Fruit fly (Drosophila melanogaster) whole organism, embryonic: Measurements from ENCODE around the gene CG31957.

ENCODE experiments used
- ATbp ChIP-seq: fragments of 200-800 bp; sonication (Bioruptor generic); optimal IDR thresholded peaks from 2 replicates; lab custom pipeline; 2017; ENCODE audit warnings: missing biosample characterization, mild to moderate bottlenecking, missing genetic modification characterization, missing genetic modification reagents
- Awh ChIP-seq: fragments of 200-800 bp; sonication (Bioruptor generic); IDR thresholded peaks from 2 replicates; pipeline ENCODE4, ENCODE4 v1.3.6; 2022; ENCODE audit warnings: missing biosample characterization, missing genetic modification characterization
- Bgb ChIP-seq: fragments of 200-800 bp; sonication (Bioruptor generic); IDR thresholded peaks from 2 replicates; pipeline ENCODE4 v1.3.6; 2022; ENCODE audit warnings: missing biosample characterization, missing genetic modification characterization; ENCODE audit not compliant: partially characterized antibody
- Bteb2 ChIP-seq: fragments of 200-800 bp; sonication (Bioruptor generic); optimal IDR thresholded peaks from 2 replicates; lab custom pipeline; 2016; ENCODE audit warnings: missing biosample characterization, missing genetic modification characterization
- CG10462 ChIP-seq: fragments of 200-800 bp; sonication (Bioruptor generic); optimal IDR thresholded peaks from 2 replicates; lab custom pipeline; 2016; ENCODE audit warnings: missing biosample characterization, missing genetic modification characterization
- CG12769 ChIP-seq: fragments of 200-800 bp; sonication (Bioruptor generic); optimal IDR thresholded peaks from 2 replicates; lab custom pipeline; 2019; ENCODE audit warnings: missing biosample characterization, mild to moderate bottlenecking, missing genetic modification characterization, moderate library complexity
- CG13624 ChIP-seq: fragments of 200-800 bp; sonication (Bioruptor generic); optimal IDR thresholded peaks from 2 replicates; lab custom pipeline; 2016; ENCODE audit warnings: missing biosample characterization, missing genetic modification characterization
- CG14441 ChIP-seq: fragments of 200-800 bp; sonication (Bioruptor generic); IDR thresholded peaks from 2 replicates; pipeline ENCODE4 v1.3.6; 2022; ENCODE audit warnings: missing biosample characterization, missing genetic modification characterization
- CG15269 ChIP-seq: fragments of 200-800 bp; sonication (Bioruptor generic); optimal IDR thresholded peaks from 2 replicates; lab custom pipeline; 2018; ENCODE audit warnings: missing biosample characterization, mild to moderate bottlenecking, missing genetic modification characterization, moderate library complexity
- CG1529 ChIP-seq: fragments of 200-800 bp; sonication (Bioruptor generic); optimal IDR thresholded peaks from 3 replicates; lab custom pipeline; 2018; ENCODE audit warnings: missing biosample characterization, missing genetic modification characterization
- CG15479 ChIP-seq: fragments of 200-800 bp; sonication (Bioruptor generic); optimal IDR thresholded peaks from 3 replicates; lab custom pipeline; 2019; ENCODE audit warnings: missing biosample characterization, mild to moderate bottlenecking, missing genetic modification characterization, moderate library complexity
- CG15601 ChIP-seq: fragments of 200-800 bp; sonication (Bioruptor generic); optimal IDR thresholded peaks from 3 replicates; lab custom pipeline; 2019; ENCODE audit warnings: missing biosample characterization, mild to moderate bottlenecking, missing genetic modification characterization, moderate library complexity
- CG15696 ChIP-seq: fragments of 200-800 bp; sonication (Bioruptor generic); optimal IDR thresholded peaks from 2 replicates; lab custom pipeline; 2019; ENCODE audit warnings: missing biosample characterization, mild to moderate bottlenecking, missing genetic modification characterization, moderate library complexity
- CG16863 ChIP-seq: fragments of 200-800 bp; sonication (Bioruptor generic); optimal IDR thresholded peaks from 3 replicates; lab custom pipeline; 2016; ENCODE audit warnings: missing biosample characterization, missing genetic modification characterization
- CG17359 ChIP-seq: fragments of 200-800 bp; sonication (Bioruptor generic); optimal IDR thresholded peaks from 3 replicates; lab custom pipeline; 2018; ENCODE audit warnings: missing biosample characterization, mild to moderate bottlenecking, missing genetic modification characterization, moderate library complexity
- CG1792 ChIP-seq: fragments of 200-800 bp; sonication (Bioruptor generic); optimal IDR thresholded peaks from 2 replicates; lab custom pipeline; 2016; ENCODE audit warnings: missing biosample characterization, missing genetic modification characterization
- CG2712 ChIP-seq: fragments of 200-800 bp; optimal IDR thresholded peaks from 3 replicates; lab custom pipeline; 2019; ENCODE audit warnings: missing biosample characterization, mild to moderate bottlenecking, missing genetic modification characterization, moderate library complexity
- CG30020 ChIP-seq: fragments of 200-800 bp; optimal IDR thresholded peaks from 2 replicates; lab custom pipeline; 2019; ENCODE audit warnings: missing biosample characterization, mild to moderate bottlenecking, missing genetic modification characterization, moderate library complexity
- CG31388 ChIP-seq: fragments of 200-800 bp; sonication (Bioruptor generic); optimal IDR thresholded peaks from 2 replicates; lab custom pipeline; 2016; ENCODE audit warnings: missing biosample characterization, missing genetic modification characterization
- CG31441 ChIP-seq: fragments of 200-800 bp; sonication (Bioruptor generic); IDR thresholded peaks from 2 replicates; pipeline ENCODE4 v1.3.6; 2022; ENCODE audit warnings: missing biosample characterization, missing genetic modification characterization
- CG7987 ChIP-seq: fragments of 200-800 bp; sonication (Bioruptor generic); optimal IDR thresholded peaks from 2 replicates; lab custom pipeline; 2018; ENCODE audit warnings: missing biosample characterization, mild to moderate bottlenecking, missing genetic modification characterization, moderate library complexity
- CG8924 ChIP-seq: fragments of 200-800 bp; optimal IDR thresholded peaks from 3 replicates; lab custom pipeline; 2019; ENCODE audit warnings: missing biosample characterization, mild to moderate bottlenecking, missing genetic modification characterization, moderate library complexity
- D19A ChIP-seq: fragments of 200-800 bp; optimal IDR thresholded peaks from 3 replicates; lab custom pipeline; 2019; ENCODE audit warnings: missing biosample characterization, mild to moderate bottlenecking, missing genetic modification characterization, moderate library complexity
- Dad ChIP-seq: fragments of 200-800 bp; sonication (Bioruptor generic); optimal IDR thresholded peaks from 3 replicates; lab custom pipeline; 2016; ENCODE audit warnings: missing biosample characterization, missing genetic modification characterization
- E2f1 ChIP-seq: fragments of 200-800 bp; sonication (Bioruptor generic); IDR thresholded peaks from 2 replicates; pipeline ENCODE4 v1.3.6; 2022; ENCODE audit warnings: missing biosample characterization, missing genetic modification characterization
- HHEX ChIP-seq: fragments of 200-800 bp; sonication (Bioruptor generic); optimal IDR thresholded peaks from 3 replicates; lab custom pipeline; 2017; ENCODE audit warnings: missing biosample characterization, mild to moderate bottlenecking, missing genetic modification characterization, missing genetic modification reagents
- Jarid2 ChIP-seq: fragments of 200-800 bp; sonication (Bioruptor generic); optimal IDR thresholded peaks from 3 replicates; lab custom pipeline; 2017; ENCODE audit warnings: mild to moderate bottlenecking, missing biosample characterization, missing genetic modification reagents, missing genetic modification characterization
- Meics ChIP-seq: fragments of 200-800 bp; sonication (Bioruptor generic); optimal IDR thresholded peaks from 2 replicates; lab custom pipeline; 2017; ENCODE audit warnings: missing biosample characterization, mild to moderate bottlenecking, missing genetic modification characterization
- Rfx ChIP-seq: fragments of 200-800 bp; sonication (Bioruptor generic); IDR thresholded peaks from 2 replicates; pipeline ENCODE4 v1.3.6; 2022; ENCODE audit warnings: missing biosample characterization, missing genetic modification characterization
- ab ChIP-seq: fragments of 200-800 bp; sonication (Bioruptor generic); optimal IDR thresholded peaks from 2 replicates; lab custom pipeline; 2016; ENCODE audit warnings: missing biosample characterization, missing genetic modification characterization
- ato ChIP-seq: fragments of 200-800 bp; sonication (Bioruptor generic); IDR thresholded peaks from 2 replicates; pipeline ENCODE4 v1.3.6; 2022; ENCODE audit warnings: missing biosample characterization, missing genetic modification characterization; ENCODE audit not compliant: partially characterized antibody
- bcd ChIP-seq: fragments of 200-800 bp; sonication (Bioruptor generic); optimal IDR thresholded peaks from 2 replicates; lab custom pipeline; 2017; ENCODE audit warnings: missing biosample characterization, mild to moderate bottlenecking, missing genetic modification characterization
- bsh ChIP-seq, 2 experiments: fragments of 200-800 bp; sonication (Bioruptor generic); optimal IDR thresholded peaks; 2 replicates each; lab custom pipeline; 2017 to 2018; ENCODE audit warnings: mild to moderate bottlenecking in 2 of 2, missing biosample characterization in 2 of 2, missing genetic modification characterization in 2 of 2, moderate library complexity in 1 of 2
- caup ChIP-seq: fragments of 200-800 bp; sonication (Bioruptor generic); optimal IDR thresholded peaks from 3 replicates; lab custom pipeline; 2017; ENCODE audit warnings: missing biosample characterization, mild to moderate bottlenecking, missing genetic modification characterization, moderate library complexity; ENCODE audit not compliant: severe bottlenecking
- dysf ChIP-seq: fragments of 200-800 bp; sonication (Bioruptor generic); IDR thresholded peaks from 3 replicates; pipeline ENCODE4 v1.3.6; 2022; ENCODE audit warnings: missing biosample characterization, missing genetic modification characterization
- gem ChIP-seq: fragments of 200-800 bp; sonication (Bioruptor generic); optimal IDR thresholded peaks from 2 replicates; lab custom pipeline; 2019; ENCODE audit warnings: missing biosample characterization, mild to moderate bottlenecking, missing genetic modification characterization, moderate library complexity
- ham ChIP-seq: fragments of 200-800 bp; sonication (Bioruptor generic); IDR thresholded peaks from 2 replicates; pipeline ENCODE4 v1.3.6; 2022; ENCODE audit warnings: missing biosample characterization, missing genetic modification characterization
- mirr ChIP-seq: fragments of 200-800 bp; sonication (Bioruptor generic); optimal IDR thresholded peaks from 3 replicates; lab custom pipeline; 2018; ENCODE audit warnings: missing biosample characterization, mild to moderate bottlenecking, missing genetic modification characterization
- nau ChIP-seq: fragments of 200-800 bp; sonication (Bioruptor generic); optimal IDR thresholded peaks from 3 replicates; lab custom pipeline; 2017; ENCODE audit warnings: missing biosample characterization, mild to moderate bottlenecking, missing genetic modification characterization, missing genetic modification reagents
- nerfin-1 ChIP-seq: fragments of 200-800 bp; sonication (Bioruptor generic); optimal IDR thresholded peaks from 3 replicates; lab custom pipeline; 2019; ENCODE audit warnings: missing biosample characterization, mild to moderate bottlenecking, missing genetic modification characterization, moderate library complexity
- oc ChIP-seq: fragments of 200-800 bp; sonication (Bioruptor generic); optimal IDR thresholded peaks from 2 replicates; lab custom pipeline; 2018; ENCODE audit warnings: missing biosample characterization, mild to moderate bottlenecking, missing genetic modification characterization, moderate library complexity
- row ChIP-seq: fragments of 200-800 bp; sonication (Bioruptor generic); IDR thresholded peaks from 3 replicates; pipeline ENCODE4 v1.3.6; 2022; ENCODE audit warnings: missing biosample characterization, missing genetic modification characterization
- slbo ChIP-seq: fragments of 200-800 bp; sonication (Bioruptor generic); IDR thresholded peaks from 2 replicates; pipeline ENCODE4 v1.3.6; 2022; ENCODE audit warnings: missing biosample characterization, missing genetic modification characterization
- stc ChIP-seq: fragments of 200-800 bp; sonication (Bioruptor generic); IDR thresholded peaks from 2 replicates; pipeline ENCODE4 v1.3.6; 2022; ENCODE audit warnings: missing biosample characterization, missing genetic modification characterization
- tll ChIP-seq, 2 experiments: fragments of 200-800 bp in 1 of 2; fragments of >200 bp in 1 of 2; sonication (Bioruptor generic) in 1 of 2; optimal IDR thresholded peaks; 2 replicates each; lab custom pipeline; 2017 to 2019; ENCODE audit warnings: missing biosample characterization in 2 of 2, missing genetic modification characterization in 2 of 2, mild to moderate bottlenecking in 1 of 2, moderate library complexity in 1 of 2
- usp ChIP-seq: fragments of >200 bp; optimal IDR thresholded peaks from 2 replicates; lab custom pipeline; 2017; ENCODE audit warnings: missing biosample characterization, missing genetic modification characterization
- wor ChIP-seq: fragments of 200-800 bp; sonication (Bioruptor generic); IDR thresholded peaks from 2 replicates; pipeline ENCODE4 v1.3.6; 2022; ENCODE audit warnings: missing biosample characterization, missing genetic modification characterization
- zen ChIP-seq: fragments of 200-800 bp; sonication (Bioruptor generic); optimal IDR thresholded peaks from 3 replicates; lab custom pipeline; 2018; ENCODE audit warnings: missing biosample characterization, mild to moderate bottlenecking, missing genetic modification characterization, moderate library complexity

Gene CG31957

DNA sequence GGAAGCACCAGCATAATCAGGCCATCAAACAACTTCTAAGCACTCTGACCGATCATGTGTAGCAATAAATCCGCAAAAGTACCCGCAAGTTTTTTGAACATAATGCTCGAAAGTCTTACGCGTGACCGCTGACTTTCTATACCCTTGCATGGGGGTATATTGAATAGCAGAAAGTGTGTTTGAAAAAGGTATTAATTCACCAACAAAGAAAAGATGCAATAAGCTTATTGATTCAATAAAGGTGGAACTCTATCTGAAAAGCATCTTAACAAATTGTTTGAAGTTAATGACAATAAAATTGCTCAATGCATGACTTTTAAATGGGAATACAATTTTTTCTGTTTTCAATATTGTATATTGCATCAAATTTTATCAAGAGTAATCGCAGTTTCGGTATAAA, 40.6 kb downstream of the CG31957 start (continued):
- TF ChIP-seq CG15696 (tag; lab: Kevin White, UChicago) (no peak), bsh (GFP tag; optimal IDR thresholded peaks at IDR 0.05; lab: Kevin White, UChicago) (peak in 1 of 2 experiments; percentile 17), CG17359 (tag; lab: Kevin White, UChicago) (peak; percentile 5), wor (GFP tag; lab: Robert Waterston, UW) (peak; percentile 17; the same call in 1 of the 2 replicates), HHEX (GFP tag; lab: Kevin White, UChicago) (no peak), CG2712 (tag; lab: Kevin White, UChicago) (peak; percentile 26), Bgb (GFP tag; lab: Robert Waterston, UW) (no peak), Awh (GFP tag; lab: Robert Waterston, UW) (no peak), CG15601 (tag; lab: Kevin White, UChicago) (no peak), CG31441 (GFP tag; lab: Robert Waterston, UW) (no peak), oc (tag; lab: Kevin White, UChicago) (no peak), row (GFP tag; lab: Robert Waterston, UW) (peak; percentile 21; the same call in 1 of the 3 replicates), Rfx (GFP tag; lab: Robert Waterston, UW) (peak; percentile 19; the same call in 1 of the 2 replicates), bcd (GFP tag; lab: Kevin White, UChicago) (no peak), slbo (GFP tag; lab: Robert Waterston, UW) (0 out of 2 replicates have a peak, but pooled peaks have one; percentile 6), ato (no peak), D19A (peak; percentile 95), CG13624 (no peak), gem (tag; lab: Kevin White, UChicago) (peak; percentile 54), dysf (peak; percentile 5; the same call in 1 of the 3 replicates)

DNA sequence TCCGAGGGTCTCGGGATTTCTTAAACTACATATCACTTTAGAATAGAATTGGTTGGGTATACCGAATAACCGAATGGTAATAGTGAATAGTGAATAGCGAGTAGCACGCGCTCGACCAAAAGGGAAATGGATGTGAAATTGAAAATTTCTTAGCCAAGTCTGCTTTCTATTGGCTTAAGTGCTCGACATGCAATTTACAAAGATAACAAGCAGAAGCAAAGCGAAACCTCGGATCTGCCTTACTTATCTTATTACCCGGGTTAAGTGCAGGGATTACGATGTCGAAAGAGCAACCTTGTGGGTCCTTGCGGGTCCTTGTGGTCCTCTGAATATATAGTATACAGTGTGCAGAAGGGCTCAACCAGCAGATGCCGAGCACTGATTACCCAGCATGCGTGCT, 43.0 kb downstream of the CG31957 start:
- TF ChIP-seq CG15479 (GFP tag; lab: Kevin White, UChicago) = peak; percentile 58
- no peak for TF ChIP-seq CG10462 (GFP tag; lab: Kevin White, UChicago)
- no peak for TF ChIP-seq CG8924 (tag; lab: Kevin White, UChicago)
- no peak for TF ChIP-seq CG1792
- no peak for TF ChIP-seq CG31388 (GFP tag; lab: Kevin White, UChicago)
- no peak for TF ChIP-seq CG1529 (GFP tag; lab: Kevin White, UChicago)
- TF ChIP-seq nerfin-1 (tag; lab: Kevin White, UChicago) = no peak
- TF ChIP-seq zen (tag; lab: Kevin White, UChicago) = peak; percentile 23
- TF ChIP-seq caup (GFP tag; lab: Kevin White, UChicago) = no peak
- TF ChIP-seq tll (GFP tag; optimal IDR thresholded peaks at IDR 0.05; lab: Kevin White, UChicago) = peak in 1 of 2 experiments; percentile 75
- TF ChIP-seq Jarid2 (GFP tag; lab: Kevin White, UChicago) = no peak
- TF ChIP-seq ab = no peak
- no peak for TF ChIP-seq CG15269 (tag; lab: Kevin White, UChicago)
- TF ChIP-seq stc (GFP tag; lab: Robert Waterston, UW) = no peak

dm6 chr2L:3827406-3828133, 44.7 kb downstream of the CG31957 start:
- peak; percentile 44; the same call in 1 of the 2 replicates for TF ChIP-seq E2f1
- TF ChIP-seq CG30020 (tag; lab: Kevin White, UChicago) = peak; percentile 63
- no peak for TF ChIP-seq usp (GFP tag; lab: Kevin White, UChicago)
- TF ChIP-seq mirr (GFP tag; lab: Kevin White, UChicago) = no peak
- peak; percentile 46 for TF ChIP-seq CG16863
- TF ChIP-seq Meics = no peak
- TF ChIP-seq ham = no peak
- TF ChIP-seq CG7987 (GFP tag; lab: Kevin White, UChicago) = no peak
- no peak for TF ChIP-seq nau (GFP tag; lab: Kevin White, UChicago)
- no peak for TF ChIP-seq Bteb2 (GFP tag; lab: Kevin White, UChicago)
- no peak for TF ChIP-seq CG14441 (GFP tag; lab: Robert Waterston, UW)
- no peak for TF ChIP-seq CG12769 (tag; lab: Kevin White, UChicago)
- TF ChIP-seq ATbp (GFP tag; lab: Kevin White, UChicago) = no peak
- peak; percentile 22 for TF ChIP-seq Dad (GFP tag; lab: Kevin White, UChicago)
